Fruit fly (Drosophila melanogaster) whole organism, prepupa: ENCODE measurements around the gene Osi13.

Source experiments
- CG10669 ChIP-seq: fragments of 200-800 bp; sonication (Bioruptor generic); optimal IDR thresholded peaks from 3 replicates; lab custom pipeline; 2018; ENCODE audit warnings: missing biosample characterization, mild to moderate bottlenecking, missing genetic modification characterization, moderate library complexity
- CG11294 ChIP-seq: fragments of 200-800 bp; sonication (Bioruptor generic); IDR thresholded peaks from 2 replicates; pipeline ENCODE4 v1.3.6; 2022; ENCODE audit warnings: missing biosample characterization, missing genetic modification characterization
- CG15336 ChIP-seq: fragments of 200-800 bp; sonication (Bioruptor generic); IDR thresholded peaks from 2 replicates; pipeline ENCODE4 v1.3.6; 2022; ENCODE audit warnings: missing biosample characterization, missing genetic modification characterization
- CG1621 ChIP-seq: fragments of 200-800 bp; sonication (Bioruptor generic); optimal IDR thresholded peaks from 3 replicates; lab custom pipeline; 2018; ENCODE audit warnings: missing biosample characterization, mild to moderate bottlenecking, missing genetic modification characterization
- CG3032 ChIP-seq: fragments of 200-800 bp; optimal IDR thresholded peaks from 2 replicates; lab custom pipeline; 2019; ENCODE audit warnings: missing biosample characterization, mild to moderate bottlenecking, missing genetic modification characterization, moderate library complexity
- CG34406 ChIP-seq: fragments of 200-800 bp; sonication (Bioruptor generic); optimal IDR thresholded peaks from 3 replicates; lab custom pipeline; 2016; ENCODE audit warnings: missing biosample characterization, missing genetic modification characterization
- CG3919 ChIP-seq: fragments of 200-800 bp; sonication (Bioruptor generic); optimal IDR thresholded peaks from 3 replicates; lab custom pipeline; 2016; ENCODE audit warnings: missing biosample characterization, missing genetic modification characterization
- CG4318 ChIP-seq: fragments of 200-800 bp; sonication (Bioruptor generic); optimal IDR thresholded peaks from 3 replicates; lab custom pipeline; 2017; ENCODE audit warnings: missing biosample characterization, mild to moderate bottlenecking, missing genetic modification characterization
- CG6163 ChIP-seq: fragments of 200-800 bp; sonication (Bioruptor generic); IDR thresholded peaks from 3 replicates; pipeline ENCODE4 v1.3.6; 2022; ENCODE audit warnings: missing biosample characterization, missing genetic modification characterization
- CG6792 ChIP-seq: fragments of 200-800 bp; sonication (Bioruptor generic); optimal IDR thresholded peaks from 3 replicates; lab custom pipeline; 2016; ENCODE audit warnings: missing biosample characterization, missing genetic modification characterization
- CG6808 ChIP-seq: fragments of 200-800 bp; sonication (Bioruptor generic); optimal IDR thresholded peaks from 3 replicates; lab custom pipeline; 2017; ENCODE audit warnings: missing biosample characterization, missing genetic modification characterization, mild to moderate bottlenecking, moderate library complexity, missing genetic modification reagents
- CG6854 ChIP-seq: fragments of 200-800 bp; sonication (Bioruptor generic); optimal IDR thresholded peaks from 2 replicates; lab custom pipeline; 2017; ENCODE audit warnings: missing biosample characterization, mild to moderate bottlenecking, missing genetic modification characterization
- CG7368 ChIP-seq: fragments of 200-800 bp; sonication (Bioruptor generic); optimal IDR thresholded peaks from 3 replicates; lab custom pipeline; 2016; ENCODE audit warnings: missing biosample characterization, missing genetic modification characterization
- CG8119 ChIP-seq: fragments of 200-800 bp; sonication (Bioruptor generic); IDR thresholded peaks from 3 replicates; pipeline ENCODE4 v1.3.6; 2022; ENCODE audit warnings: missing biosample characterization, missing genetic modification characterization
- CG8319 ChIP-seq: fragments of 200-800 bp; sonication (Bioruptor generic); optimal IDR thresholded peaks from 3 replicates; lab custom pipeline; 2016; ENCODE audit warnings: missing biosample characterization, missing genetic modification characterization
- CG8632 ChIP-seq: fragments of 200-800 bp; sonication (Bioruptor generic); optimal IDR thresholded peaks from 3 replicates; lab custom pipeline; 2016; ENCODE audit warnings: missing biosample characterization, missing genetic modification characterization
- CG9139 ChIP-seq: fragments of 200-800 bp; sonication (Bioruptor generic); optimal IDR thresholded peaks from 3 replicates; lab custom pipeline; 2017; ENCODE audit warnings: missing biosample characterization, mild to moderate bottlenecking, missing genetic modification characterization
- Eip78C ChIP-seq: fragments of 200-800 bp; sonication (Bioruptor generic); peaks from one replicate; lab custom pipeline; 2016; ENCODE audit warnings: missing biosample characterization, missing genetic modification characterization
- Ets96B ChIP-seq: fragments of 200-800 bp; optimal IDR thresholded peaks from 2 replicates; lab custom pipeline; 2019; ENCODE audit warnings: missing biosample characterization, mild to moderate bottlenecking, missing genetic modification characterization, moderate library complexity
- Gug ChIP-seq: fragments of 200-800 bp; sonication (Bioruptor generic); IDR thresholded peaks from 2 replicates; pipeline ENCODE4 v1.3.6; 2022; ENCODE audit warnings: missing biosample characterization, missing genetic modification characterization
- Hr4 ChIP-seq: fragments of 200-800 bp; sonication (Bioruptor generic); optimal IDR thresholded peaks from 3 replicates; lab custom pipeline; 2016; ENCODE audit warnings: missing biosample characterization, missing genetic modification characterization
- Smox ChIP-seq: fragments of 200-800 bp; sonication (Bioruptor generic); optimal IDR thresholded peaks from 3 replicates; lab custom pipeline; 2016; ENCODE audit warnings: missing biosample characterization, missing genetic modification characterization
- Sox14 ChIP-seq: fragments of 200-800 bp; sonication (Bioruptor generic); optimal IDR thresholded peaks from 3 replicates; lab custom pipeline; 2016; ENCODE audit warnings: missing biosample characterization, missing genetic modification characterization
- Sox15 ChIP-seq: fragments of 200-800 bp; sonication (Bioruptor generic); optimal IDR thresholded peaks from 3 replicates; lab custom pipeline; 2016; ENCODE audit warnings: missing biosample characterization, missing genetic modification characterization
- achi ChIP-seq: fragments of 200-800 bp; sonication (Bioruptor generic); optimal IDR thresholded peaks from 3 replicates; lab custom pipeline; 2016; ENCODE audit warnings: missing biosample characterization, missing genetic modification characterization
- acj6 ChIP-seq: fragments of 200-800 bp; sonication (Bioruptor generic); optimal IDR thresholded peaks from 3 replicates; lab custom pipeline; 2016; ENCODE audit warnings: missing biosample characterization, missing genetic modification characterization
- cyc ChIP-seq: fragments of 200-800 bp; sonication (Bioruptor generic); optimal IDR thresholded peaks from 3 replicates; lab custom pipeline; 2016; ENCODE audit warnings: missing biosample characterization, missing genetic modification characterization
- eg ChIP-seq: fragments of 200-800 bp; sonication (Bioruptor generic); IDR thresholded peaks from 3 replicates; pipeline ENCODE4 v1.3.6; 2022; ENCODE audit warnings: missing biosample characterization, missing genetic modification characterization
- fd59A ChIP-seq: fragments of 200-800 bp; sonication (Bioruptor generic); optimal IDR thresholded peaks from 2 replicates; lab custom pipeline; 2017; ENCODE audit warnings: missing biosample characterization, mild to moderate bottlenecking, missing genetic modification characterization, missing genetic modification reagents
- fkh ChIP-seq: fragments of 200-800 bp; sonication (Bioruptor generic); optimal IDR thresholded peaks from 3 replicates; lab custom pipeline; 2017; ENCODE audit warnings: missing biosample characterization, mild to moderate bottlenecking, missing genetic modification characterization, moderate library complexity
- lz ChIP-seq: fragments of 200-800 bp; sonication (Bioruptor generic); optimal IDR thresholded peaks from 3 replicates; lab custom pipeline; 2016; ENCODE audit warnings: missing biosample characterization, missing genetic modification characterization
- net ChIP-seq: fragments of 200-800 bp; sonication (Bioruptor generic); optimal IDR thresholded peaks from 3 replicates; lab custom pipeline; 2016; ENCODE audit warnings: missing biosample characterization, missing genetic modification characterization
- spab ChIP-seq: fragments of 200-800 bp; sonication (Bioruptor generic); optimal IDR thresholded peaks from 2 replicates; lab custom pipeline; 2017; ENCODE audit warnings: missing biosample characterization, mild to moderate bottlenecking, missing genetic modification characterization, missing genetic modification reagents
- ss ChIP-seq, 2 experiments: fragments of 200-800 bp; sonication (Bioruptor generic); optimal IDR thresholded peaks; 2 replicates in 1 of 2; 3 replicates in 1 of 2; lab custom pipeline; 2017 to 2018; ENCODE audit warnings: mild to moderate bottlenecking in 2 of 2, missing biosample characterization in 2 of 2, missing genetic modification characterization in 2 of 2, moderate library complexity in 1 of 2
- svp ChIP-seq: fragments of 200-800 bp; sonication (Bioruptor generic); peaks from one replicate; lab custom pipeline; 2016; ENCODE audit warnings: missing biosample characterization, missing genetic modification characterization

Osi13 gene

DNA sequence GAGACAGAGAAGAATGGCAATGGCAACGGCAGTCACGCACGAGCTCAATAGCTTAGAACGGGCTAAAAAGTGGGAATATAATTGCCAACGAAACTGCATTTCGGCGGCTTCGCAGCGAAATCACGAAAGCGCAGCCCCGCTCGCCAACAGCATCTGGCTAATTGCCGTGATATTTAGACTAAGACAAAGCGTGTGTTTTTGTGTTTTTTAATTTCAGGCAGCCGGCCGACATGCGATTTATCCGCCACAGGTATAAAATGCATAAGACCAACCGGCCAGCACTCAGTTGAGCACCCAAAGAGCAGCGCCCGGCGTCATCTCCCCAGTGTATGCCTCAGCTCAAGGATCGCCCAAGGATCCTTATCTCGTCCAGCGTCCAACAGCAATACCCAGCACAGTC lies 36.7 kb upstream of the Osi13 start, which contains the start of gene Osi8:
Osi8 (plus strand) TSS at position 301 of the 400 bp plus-strand sequence.
- TF ChIP-seq Sox15 (GFP tag; lab: Kevin White, UChicago) (no peak), spab (GFP tag; lab: Kevin White, UChicago) (no peak), net (GFP tag; lab: Kevin White, UChicago) (no peak), CG8319 (GFP tag; lab: Kevin White, UChicago) (no peak), Ets96B (tag; lab: Kevin White, UChicago) (no peak), CG10669 (GFP tag; lab: Kevin White, UChicago) (no peak), eg (GFP tag; lab: Robert Waterston, UW) (no peak), Hr4 (GFP tag; lab: Kevin White, UChicago) (no peak), CG6163 (GFP tag; lab: Robert Waterston, UW) (no peak), Smox (GFP tag; lab: Kevin White, UChicago) (no peak), ss (GFP tag; optimal IDR thresholded peaks at IDR 0.05; lab: Kevin White, UChicago) (no peak), CG6808 (GFP tag; lab: Kevin White, UChicago) (no peak), CG3032 (tag; lab: Kevin White, UChicago) (no peak), CG3919 (GFP tag; lab: Kevin White, UChicago) (no peak), Gug (GFP tag; lab: Robert Waterston, UW) (no peak), Eip78C (GFP tag; lab: Kevin White, UChicago) (no peak), CG9139 (GFP tag; lab: Kevin White, UChicago) (no peak)
- TF ChIP-seq, all 60 proteins: peak for 0

DNA sequence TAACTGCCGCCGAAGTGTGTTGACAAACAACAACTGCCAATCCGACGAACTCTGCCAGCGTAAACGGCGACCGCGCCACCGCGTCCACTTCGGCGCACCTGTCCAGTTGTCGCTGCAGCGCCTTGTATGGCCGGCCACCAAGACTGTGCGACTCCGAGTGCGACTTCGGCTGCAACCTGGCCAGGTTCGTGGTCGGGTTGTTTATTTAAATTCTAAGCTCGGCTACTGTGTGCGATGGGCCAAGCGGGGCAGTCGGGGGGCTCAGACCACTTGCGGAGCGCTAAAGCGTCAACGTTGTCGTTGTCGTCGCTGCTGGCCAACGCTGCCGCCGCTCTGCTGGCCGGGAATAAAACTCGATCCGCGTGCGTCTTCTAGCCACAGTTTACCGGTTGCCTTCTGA lies 31.7 kb upstream of the Osi13 start, which contains the start of gene Osi9:
Osi9 (plus strand) TSS at position 375 of the 400 bp plus-strand sequence.
- TF ChIP-seq Smox (GFP tag; lab: Kevin White, UChicago), result no peak
- no peak for TF ChIP-seq CG6854
- TF ChIP-seq Eip78C (GFP tag; lab: Kevin White, UChicago), result peak; percentile 7
- no peak for TF ChIP-seq svp (GFP tag; lab: Kevin White, UChicago)
- 0 out of 2 replicates have a peak, but pooled peaks have one; percentile 9 for TF ChIP-seq CG15336 (GFP tag; lab: Robert Waterston, UW)

DNA sequence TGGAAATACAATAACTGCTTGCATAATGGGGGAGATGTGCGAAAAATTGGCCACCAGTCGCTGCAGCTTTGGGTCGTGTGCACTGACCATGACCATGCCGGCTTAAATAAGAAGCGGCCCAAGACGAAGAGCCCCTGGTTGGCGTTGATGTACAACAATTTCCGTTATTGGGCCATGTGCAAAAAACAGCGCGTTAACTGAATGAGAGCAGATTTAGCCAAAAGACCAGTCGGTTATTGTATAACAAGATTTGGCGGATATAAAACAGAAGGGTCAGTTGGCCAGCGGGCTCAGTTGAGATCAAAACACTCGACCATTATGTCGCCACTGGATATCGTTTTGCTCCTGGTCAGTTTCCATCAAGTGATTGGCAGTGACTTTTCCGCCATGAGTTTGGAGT lies 27.9 kb upstream of the Osi13 start, which contains the start of gene Osi10a:
Osi10a (plus strand) TSS at position 301 of the 400 bp plus-strand sequence.
- no peak for TF ChIP-seq acj6 (GFP tag; lab: Kevin White, UChicago)
- no peak for TF ChIP-seq Smox (GFP tag; lab: Kevin White, UChicago)
- no peak for TF ChIP-seq CG6163 (GFP tag; lab: Robert Waterston, UW)
- no peak for TF ChIP-seq lz
- TF ChIP-seq cyc, result no peak
- TF ChIP-seq CG34406 (GFP tag; lab: Kevin White, UChicago), result no peak
- TF ChIP-seq CG6792, result no peak
- TF ChIP-seq fd59A (GFP tag; lab: Kevin White, UChicago), result no peak
- TF ChIP-seq CG6808 (GFP tag; lab: Kevin White, UChicago), result no peak
- no peak for TF ChIP-seq CG3032 (tag; lab: Kevin White, UChicago)
- no peak for TF ChIP-seq Sox14 (GFP tag; lab: Kevin White, UChicago)
- no peak for TF ChIP-seq CG8319 (GFP tag; lab: Kevin White, UChicago)
- TF ChIP-seq CG8119 (GFP tag; lab: Robert Waterston, UW), result no peak
- TF ChIP-seq ss (GFP tag; optimal IDR thresholded peaks at IDR 0.05; lab: Kevin White, UChicago), result no peak
- no peak for TF ChIP-seq Eip78C (GFP tag; lab: Kevin White, UChicago)
- TF ChIP-seq fkh (GFP tag; lab: Kevin White, UChicago), result no peak

DNA sequence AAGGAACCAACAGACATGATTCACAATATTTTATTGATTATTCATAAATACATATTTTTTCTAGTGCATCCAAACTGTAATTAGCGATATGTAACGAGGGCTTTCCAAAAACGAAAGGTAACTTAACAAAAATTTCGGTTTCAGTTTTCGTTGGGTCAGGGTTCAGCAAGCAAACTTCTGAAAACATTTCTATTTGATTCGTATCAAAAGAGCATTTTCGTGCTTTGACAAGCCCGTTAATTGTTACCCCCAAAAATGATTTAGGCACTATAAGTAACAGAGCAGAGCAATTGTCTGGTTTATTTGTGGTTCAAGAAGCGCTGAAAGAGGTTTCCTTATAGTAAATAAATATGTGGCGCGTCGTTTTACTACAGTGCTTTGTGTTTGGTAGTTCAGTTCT lies 25.6 kb upstream of the Osi13 start, which contains the start of gene Osi10b:
Osi10b (plus strand) TSS at position 301 of the 400 bp plus-strand sequence.
- TF ChIP-seq Eip78C (GFP tag; lab: Kevin White, UChicago), result no peak
- TF ChIP-seq CG8632 (GFP tag; lab: Kevin White, UChicago), result no peak
- TF ChIP-seq CG6854, result no peak
- TF ChIP-seq Sox15 (GFP tag; lab: Kevin White, UChicago), result no peak
- no peak for TF ChIP-seq CG1621 (tag; lab: Kevin White, UChicago)
- no peak for TF ChIP-seq CG11294

DNA sequence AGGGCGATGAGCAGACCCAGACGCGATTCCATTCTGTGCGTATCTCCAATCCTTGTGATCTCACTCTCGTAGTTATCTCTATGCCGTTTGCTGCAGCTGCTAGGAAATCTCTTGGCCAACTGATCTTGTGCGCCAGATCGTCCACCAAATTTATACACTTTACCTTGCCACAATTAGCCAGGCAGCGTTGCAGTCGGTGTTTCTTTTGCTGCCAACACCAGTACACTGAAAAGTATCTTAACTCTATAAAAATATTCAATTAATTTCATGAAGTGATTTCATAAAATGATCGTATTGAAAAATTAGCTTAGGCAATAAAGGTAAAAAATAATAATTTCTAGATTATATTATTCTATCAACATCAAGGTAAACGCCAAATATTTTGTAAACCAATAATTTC lies 22.9 kb upstream of the Osi13 start, which contains the start of gene Osi11:
Osi11 (minus strand) TSS at position 101 of the 400 bp plus-strand sequence.
- TF ChIP-seq Eip78C (GFP tag; lab: Kevin White, UChicago) (peak; percentile 10), CG34406 (GFP tag; lab: Kevin White, UChicago) (no peak), achi (GFP tag; lab: Kevin White, UChicago) (no peak), CG4318 (no peak), CG7368 (no peak), svp (GFP tag; lab: Kevin White, UChicago) (no peak)
